Fruit fly (Drosophila melanogaster): ENCODE measurements around the gene CG10970.

CG10970 gene

DNA sequence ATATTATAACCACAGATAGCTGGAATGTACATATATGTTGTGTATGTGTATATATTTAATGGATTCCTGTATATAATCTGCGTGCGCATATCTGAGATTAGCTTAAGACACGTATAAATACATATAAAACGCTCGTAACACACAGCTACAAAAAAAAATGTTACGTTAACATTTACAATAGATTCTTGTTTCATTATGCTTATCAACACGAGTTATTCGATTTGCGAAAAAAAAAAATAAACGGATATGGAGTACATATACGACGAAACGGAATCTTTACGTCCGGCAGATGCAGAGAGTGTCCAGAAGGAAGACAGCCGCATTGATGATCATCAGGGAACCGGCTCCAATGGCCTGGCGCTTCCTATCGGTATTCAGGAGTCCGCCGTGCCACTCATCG lies at the start of gene CG10970:
CG10970 (minus strand) TSS at position 101 of the 400 bp plus-strand sequence.
- TF ChIP-seq salr (GFP tag; optimal IDR thresholded peaks at IDR 0.05) (no peak), CG11902 (GFP tag; optimal IDR thresholded peaks at IDR 0.05) (no peak), Ets21C (GFP tag; optimal IDR thresholded peaks at IDR 0.05) (no peak), CG6276 (GFP tag; optimal IDR thresholded peaks at IDR 0.05) (no peak), CG15336 (GFP tag; IDR thresholded peaks at IDR 0.05) (no peak), esn (GFP tag; optimal IDR thresholded peaks at IDR 0.05) (no peak), CG32006 (GFP tag; optimal IDR thresholded peaks at IDR 0.05) (no peak), CG9139 (GFP tag; optimal IDR thresholded peaks at IDR 0.05) (no peak)

DNA sequence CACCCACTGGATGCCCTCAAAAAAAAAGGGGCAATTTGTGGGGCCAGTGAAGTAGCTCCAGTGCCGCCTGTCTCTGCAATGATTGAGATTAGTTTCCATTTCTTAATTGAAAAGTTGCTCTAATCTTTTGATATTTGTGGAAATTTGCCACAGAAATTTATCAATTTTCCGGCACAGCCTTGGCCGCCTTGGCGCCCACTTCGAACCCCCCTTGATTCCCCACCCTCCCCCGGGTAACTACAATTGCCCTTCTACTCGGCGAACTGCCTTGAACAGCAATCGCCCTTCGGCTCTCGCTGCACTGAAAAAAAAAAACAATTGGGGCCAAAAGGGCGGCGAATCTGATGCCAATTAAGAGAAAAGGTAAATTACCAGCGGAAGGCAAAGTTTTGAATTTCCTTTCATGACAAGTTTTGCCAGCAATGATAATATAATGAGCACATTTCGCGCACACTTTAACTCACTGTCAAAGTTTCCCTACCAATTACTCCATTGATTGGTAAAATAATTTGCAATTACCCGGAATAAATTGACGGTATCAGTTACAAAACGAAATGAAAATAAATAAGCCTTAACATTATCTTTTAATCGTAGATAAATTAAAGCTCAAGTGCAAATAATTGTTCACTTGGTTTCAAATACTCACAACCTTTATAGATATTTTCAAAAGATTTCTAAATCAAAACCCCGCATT lies 48.6 kb upstream of the CG10970 start:
- TF ChIP-seq Eip75B (GFP tag; optimal IDR thresholded peaks at IDR 0.05) (no peak), eg (GFP tag; IDR thresholded peaks at IDR 0.05) (no peak), Eip78C (GFP tag) (peak; percentile 49), CG8319 (GFP tag; optimal IDR thresholded peaks at IDR 0.05) (no peak), svp (GFP tag) (peak; percentile 53), CG6163 (GFP tag; IDR thresholded peaks at IDR 0.05) (0 out of 3 replicates have a peak, but pooled peaks have one; percentile 25), CG8632 (GFP tag; optimal IDR thresholded peaks at IDR 0.05) (no peak), CG7368 (GFP tag; optimal IDR thresholded peaks at IDR 0.05) (no peak), CG9139 (GFP tag; optimal IDR thresholded peaks at IDR 0.05) (no peak), CG3919 (GFP tag; optimal IDR thresholded peaks at IDR 0.05) (peak; percentile 2), Eip93F (GFP tag; optimal IDR thresholded peaks at IDR 0.05) (no peak), CG15336 (GFP tag; IDR thresholded peaks at IDR 0.05) (no peak), CG6792 (GFP tag; optimal IDR thresholded peaks at IDR 0.05) (no peak), CG10631 (GFP tag; optimal IDR thresholded peaks at IDR 0.05) (no peak), vri (GFP tag; optimal IDR thresholded peaks at IDR 0.05) (no peak), Hr4 (GFP tag; optimal IDR thresholded peaks at IDR 0.05) (no peak), cyc (GFP tag; optimal IDR thresholded peaks at IDR 0.05) (no peak), CG1621 (tag; optimal IDR thresholded peaks at IDR 0.05) (no peak), fd59A (GFP tag; optimal IDR thresholded peaks at IDR 0.05) (no peak), CG32006 (GFP tag; optimal IDR thresholded peaks at IDR 0.05) (peak; percentile 32), CG11902 (GFP tag; optimal IDR thresholded peaks at IDR 0.05) (no peak), net (GFP tag; optimal IDR thresholded peaks at IDR 0.05) (no peak), Hr38 (GFP tag; optimal IDR thresholded peaks at IDR 0.05) (no peak), CG34406 (GFP tag; optimal IDR thresholded peaks at IDR 0.05) (no peak), topi (GFP tag; optimal IDR thresholded peaks at IDR 0.05) (no peak)

- TF ChIP-seq salr (GFP tag; optimal IDR thresholded peaks at IDR 0.05) (no peak), CG4318 (GFP tag; optimal IDR thresholded peaks at IDR 0.05) (no peak), CG6276 (GFP tag; optimal IDR thresholded peaks at IDR 0.05) (peak; percentile 47), cyc (GFP tag; optimal IDR thresholded peaks at IDR 0.05) (peak; percentile 38), Ets96B (tag; optimal IDR thresholded peaks at IDR 0.05) (peak; percentile 12), lz (GFP tag; optimal IDR thresholded peaks at IDR 0.05) (no peak), CG32006 (GFP tag; optimal IDR thresholded peaks at IDR 0.05) (no peak), Eip78C (GFP tag) (peak; percentile 87), esn (GFP tag; optimal IDR thresholded peaks at IDR 0.05) (no peak), CG31627 (GFP tag; optimal IDR thresholded peaks at IDR 0.05) (no peak), dac (GFP tag; optimal IDR thresholded peaks at IDR 0.05) (no peak), dsx (GFP tag; optimal IDR thresholded peaks at IDR 0.05; ENCODE audit: poor library complexity, severe bottlenecking) (no peak), Hr4 (GFP tag; optimal IDR thresholded peaks at IDR 0.05) (peak; percentile 58), CG1621 (tag; optimal IDR thresholded peaks at IDR 0.05) (no peak), CG8319 (GFP tag; optimal IDR thresholded peaks at IDR 0.05) (no peak), Sox102F (GFP tag; optimal IDR thresholded peaks at IDR 0.05) (no peak), CG6163 (GFP tag; IDR thresholded peaks at IDR 0.05) (0 out of 3 replicates have a peak, but pooled peaks have one; percentile 27), topi (GFP tag; optimal IDR thresholded peaks at IDR 0.05) (peak; percentile 34), CG3919 (GFP tag; optimal IDR thresholded peaks at IDR 0.05) (peak; percentile 22), Met (GFP tag; optimal IDR thresholded peaks at IDR 0.05) (peak; percentile 37), CG6808 (GFP tag; optimal IDR thresholded peaks at IDR 0.05) (peak; percentile 30), pdm3 (GFP tag; optimal IDR thresholded peaks at IDR 0.05) (no peak), fd59A (GFP tag; optimal IDR thresholded peaks at IDR 0.05) (no peak), CG11762 (GFP tag; optimal IDR thresholded peaks at IDR 0.05; ENCODE audit: insufficient read depth) (peak; percentile 10), CG10669 (GFP tag; optimal IDR thresholded peaks at IDR 0.05) (peak; percentile 37), CG7368 (GFP tag; optimal IDR thresholded peaks at IDR 0.05) (no peak), eg (GFP tag; IDR thresholded peaks at IDR 0.05) (0 out of 3 replicates have a peak, but pooled peaks have one; percentile 55), svp (GFP tag) (peak; percentile 78), ss (GFP tag; optimal IDR thresholded peaks at IDR 0.05) (peak in 1 of 2 experiments; percentile 6), CG16779 (tag; optimal IDR thresholded peaks at IDR 0.05) (no peak)
Observed at dm6 chrX:9118961-9119633, 47.9 kb upstream of the CG10970 start.
